Fruit fly (Drosophila melanogaster) whole organism, embryonic: Measurements from ENCODE around the gene CG11670.

Experiments used
- Antp ChIP-seq: fragments of 200-800 bp; sonication (Bioruptor generic); optimal IDR thresholded peaks from 3 replicates; lab custom pipeline; 2016; ENCODE audit warnings: missing biosample characterization, missing genetic modification characterization
- Atf3 ChIP-seq: fragments of 200-800 bp; sonication (Bioruptor generic); optimal IDR thresholded peaks from 3 replicates; lab custom pipeline; 2016; ENCODE audit warnings: missing biosample characterization, missing genetic modification characterization
- B-H2 ChIP-seq: fragments of 200-800 bp; sonication (Bioruptor generic); optimal IDR thresholded peaks from 2 replicates; lab custom pipeline; 2018; ENCODE audit warnings: missing biosample characterization, mild to moderate bottlenecking, missing genetic modification characterization
- CG10209 ChIP-seq: fragments of 200-800 bp; sonication (Bioruptor generic); optimal IDR thresholded peaks from 3 replicates; lab custom pipeline; 2017; ENCODE audit warnings: missing biosample characterization, mild to moderate bottlenecking, missing genetic modification characterization, missing genetic modification reagents
- CG13424 ChIP-seq: fragments of 200-800 bp; sonication (Bioruptor generic); optimal IDR thresholded peaks from 2 replicates; lab custom pipeline; 2019; ENCODE audit warnings: missing biosample characterization, mild to moderate bottlenecking, missing genetic modification characterization, moderate library complexity
- CG16815 ChIP-seq: fragments of 200-800 bp; sonication (Bioruptor generic); optimal IDR thresholded peaks from 3 replicates; lab custom pipeline; 2017; ENCODE audit warnings: missing biosample characterization, mild to moderate bottlenecking, missing genetic modification characterization
- CG17186 ChIP-seq: fragments of 200-800 bp; sonication (Bioruptor generic); optimal IDR thresholded peaks from 3 replicates; lab custom pipeline; 2017; ENCODE audit warnings: missing biosample characterization, missing genetic modification reagents, missing genetic modification characterization
- CG17829 ChIP-seq: fragments of 200-800 bp; optimal IDR thresholded peaks from 2 replicates; lab custom pipeline; 2019; ENCODE audit warnings: missing biosample characterization, mild to moderate bottlenecking, missing genetic modification characterization, moderate library complexity
- CG18476 ChIP-seq: fragments of 200-800 bp; sonication (Bioruptor generic); optimal IDR thresholded peaks from 2 replicates; lab custom pipeline; 2016; ENCODE audit warnings: missing biosample characterization, mild to moderate bottlenecking, missing genetic modification characterization
- CG18619 ChIP-seq: fragments of 200-800 bp; sonication (Bioruptor generic); optimal IDR thresholded peaks from 3 replicates; lab custom pipeline; 2017; ENCODE audit warnings: missing biosample characterization, mild to moderate bottlenecking, missing genetic modification characterization
- CG2889 ChIP-seq: fragments of 200-800 bp; sonication (Bioruptor generic); IDR thresholded peaks from 3 replicates; pipeline ENCODE4 v1.3.6; 2022; ENCODE audit warnings: missing biosample characterization, missing genetic modification characterization
- CG31388 ChIP-seq: fragments of 200-800 bp; sonication (Bioruptor generic); optimal IDR thresholded peaks from 2 replicates; lab custom pipeline; 2016; ENCODE audit warnings: missing biosample characterization, missing genetic modification characterization
- CG32532 ChIP-seq: fragments of 200-800 bp; sonication (Bioruptor generic); IDR thresholded peaks from 2 replicates; pipeline ENCODE4 v1.3.6; 2022; ENCODE audit warnings: missing biosample characterization, missing genetic modification characterization
- CG32767 ChIP-seq: fragments of 200-800 bp; sonication (Bioruptor generic); IDR thresholded peaks from 2 replicates; pipeline ENCODE4 v1.3.6; 2022; ENCODE audit warnings: missing biosample characterization, missing genetic modification characterization
- CG3407 ChIP-seq: fragments of 200-800 bp; sonication (Bioruptor generic); optimal IDR thresholded peaks from 2 replicates; lab custom pipeline; 2018; ENCODE audit warnings: missing biosample characterization, mild to moderate bottlenecking, missing genetic modification characterization
- CG4617 ChIP-seq: fragments of 200-800 bp; sonication (Bioruptor generic); optimal IDR thresholded peaks from 3 replicates; lab custom pipeline; 2016; ENCODE audit warnings: missing biosample characterization, missing genetic modification characterization, borderline replicate concordance
- CG6175 ChIP-seq: fragments of 200-800 bp; sonication (Bioruptor generic); IDR thresholded peaks from 3 replicates; pipeline ENCODE4 v1.3.6; 2022; ENCODE audit warnings: missing biosample characterization, missing genetic modification characterization
- CG6854 ChIP-seq: fragments of 200-800 bp; sonication (Bioruptor generic); optimal IDR thresholded peaks from 3 replicates; lab custom pipeline; 2017; ENCODE audit warnings: missing biosample characterization, mild to moderate bottlenecking, missing genetic modification characterization
- CG9727 ChIP-seq: fragments of 200-800 bp; sonication (Bioruptor generic); optimal IDR thresholded peaks from 3 replicates; lab custom pipeline; 2017; ENCODE audit warnings: missing biosample characterization, mild to moderate bottlenecking, missing genetic modification characterization
- CG9876 ChIP-seq: fragments of 200-800 bp; sonication (Bioruptor generic); optimal IDR thresholded peaks from 2 replicates; lab custom pipeline; 2016; ENCODE audit warnings: missing biosample characterization, missing genetic modification characterization
- CHES-1-like ChIP-seq: fragments of 200-800 bp; sonication (Bioruptor generic); optimal IDR thresholded peaks from 2 replicates; lab custom pipeline; 2016; ENCODE audit warnings: missing biosample characterization, missing genetic modification characterization
- CkIIα-i1 ChIP-seq: fragments of 200-800 bp; sonication (Bioruptor generic); IDR thresholded peaks from 2 replicates; pipeline ENCODE4 v1.3.6; 2022; ENCODE audit warnings: missing biosample characterization, missing genetic modification characterization
- D ChIP-seq, 2 experiments: fragments of 200-800 bp in 1 of 2; fragments of >200 bp in 1 of 2; sonication (Bioruptor generic) in 1 of 2; optimal IDR thresholded peaks; 2 replicates in 1 of 2; 3 replicates in 1 of 2; lab custom pipeline; 2017; ENCODE audit warnings: mild to moderate bottlenecking in 1 of 2, missing biosample characterization in 1 of 2, missing genetic modification characterization in 1 of 2, missing genetic modification reagents in 1 of 2
- Dbx ChIP-seq: fragments of 200-800 bp; sonication (Bioruptor generic); IDR thresholded peaks from 3 replicates; pipeline ENCODE4 v1.3.6; 2022; ENCODE audit warnings: missing biosample characterization, missing genetic modification characterization
- Deaf1 ChIP-seq: fragments of 200-800 bp; optimal IDR thresholded peaks from 3 replicates; lab custom pipeline; 2019; ENCODE audit warnings: missing biosample characterization, mild to moderate bottlenecking, missing genetic modification characterization, moderate library complexity
- Dip2 ChIP-seq: fragments of 200-800 bp; sonication (Bioruptor generic); IDR thresholded peaks from 2 replicates; pipeline ENCODE4 v1.3.6; 2022; ENCODE audit warnings: missing biosample characterization, missing genetic modification characterization
- Hand ChIP-seq: fragments of 200-800 bp; sonication (Bioruptor generic); optimal IDR thresholded peaks from 2 replicates; lab custom pipeline; 2017; ENCODE audit warnings: mild to moderate bottlenecking, missing biosample characterization, missing genetic modification reagents, missing genetic modification characterization
- Hr51 ChIP-seq, 2 experiments: fragments of 200-800 bp; sonication (Bioruptor generic); optimal IDR thresholded peaks; 2 replicates in 1 of 2; 3 replicates in 1 of 2; lab custom pipeline; 2016 to 2018; ENCODE audit warnings: missing biosample characterization in 2 of 2, missing genetic modification characterization in 2 of 2, mild to moderate bottlenecking in 1 of 2, moderate library complexity in 1 of 2
- Meics ChIP-seq: fragments of 200-800 bp; sonication (Bioruptor generic); optimal IDR thresholded peaks from 2 replicates; lab custom pipeline; 2017; ENCODE audit warnings: missing biosample characterization, mild to moderate bottlenecking, missing genetic modification characterization
- PHDP ChIP-seq: fragments of 200-800 bp; sonication (Bioruptor generic); optimal IDR thresholded peaks from 3 replicates; lab custom pipeline; 2018; ENCODE audit warnings: missing biosample characterization, mild to moderate bottlenecking, missing genetic modification characterization, moderate library complexity
- Sox100B ChIP-seq: fragments of 200-800 bp; sonication (Bioruptor generic); optimal IDR thresholded peaks from 3 replicates; lab custom pipeline; 2018; ENCODE audit warnings: missing biosample characterization, mild to moderate bottlenecking, missing genetic modification characterization
- Tbp ChIP-seq: fragments of >200 bp; optimal IDR thresholded peaks from 2 replicates; lab custom pipeline; 2018; ENCODE audit warnings: missing biosample characterization, missing genetic modification characterization
- Xrp1 ChIP-seq: fragments of 200-800 bp; sonication (Bioruptor generic); IDR thresholded peaks from 2 replicates; pipeline ENCODE4 v1.3.6; 2022; ENCODE audit warnings: missing biosample characterization, missing genetic modification characterization
- ac ChIP-seq: fragments of 200-800 bp; sonication (Bioruptor generic); optimal IDR thresholded peaks from 3 replicates; lab custom pipeline; 2017; ENCODE audit warnings: missing biosample characterization, mild to moderate bottlenecking, missing genetic modification characterization
- bbx ChIP-seq: fragments of 200-800 bp; sonication (Bioruptor generic); IDR thresholded peaks from 2 replicates; pipeline ENCODE4 v1.3.6; 2022; ENCODE audit warnings: missing biosample characterization, missing genetic modification characterization; ENCODE audit not compliant: partially characterized antibody
- dan ChIP-seq: fragments of 200-800 bp; sonication (Bioruptor generic); IDR thresholded peaks from 2 replicates; pipeline ENCODE4 v1.3.6; 2022; ENCODE audit warnings: missing biosample characterization, missing genetic modification characterization
- dmrt11E ChIP-seq: fragments of 200-800 bp; sonication (Bioruptor generic); optimal IDR thresholded peaks from 3 replicates; lab custom pipeline; 2018; ENCODE audit warnings: missing biosample characterization, mild to moderate bottlenecking, missing genetic modification characterization, moderate library complexity
- esg ChIP-seq: fragments of 200-800 bp; sonication (Bioruptor generic); conservative IDR thresholded peaks from 2 replicates; pipeline ENCODE4 v1.3.6; 2022; ENCODE audit warnings: missing biosample characterization, missing genetic modification characterization
- gsb ChIP-seq: fragments of 200-800 bp; sonication (Bioruptor generic); IDR thresholded peaks from 2 replicates; pipeline ENCODE4 v1.3.6; 2022; ENCODE audit warnings: missing biosample characterization, missing genetic modification characterization
- hbn ChIP-seq: fragments of 200-800 bp; sonication (Bioruptor generic); IDR thresholded peaks from 2 replicates; pipeline ENCODE4 v1.3.6; 2022; ENCODE audit warnings: missing biosample characterization, missing genetic modification characterization; ENCODE audit not compliant: partially characterized antibody
- hth ChIP-seq: fragments of >200 bp; optimal IDR thresholded peaks from 2 replicates; lab custom pipeline; 2017; ENCODE audit warnings: inconsistent platforms
- ind ChIP-seq: fragments of 200-800 bp; sonication (Bioruptor generic); optimal IDR thresholded peaks from 3 replicates; lab custom pipeline; 2016; ENCODE audit warnings: missing biosample characterization, missing genetic modification characterization
- lbe ChIP-seq: fragments of 200-800 bp; sonication (Bioruptor generic); optimal IDR thresholded peaks from 2 replicates; lab custom pipeline; 2016; ENCODE audit warnings: missing biosample characterization, mild to moderate bottlenecking, missing genetic modification characterization
- lilli ChIP-seq: fragments of 200-800 bp; sonication (Bioruptor generic); optimal IDR thresholded peaks from 3 replicates; lab custom pipeline; 2016; ENCODE audit warnings: missing biosample characterization, missing genetic modification characterization
- nmo ChIP-seq: fragments of 200-800 bp; sonication (Bioruptor generic); optimal IDR thresholded peaks from 2 replicates; lab custom pipeline; 2018; ENCODE audit warnings: missing biosample characterization, mild to moderate bottlenecking, missing genetic modification characterization, moderate library complexity
- psq ChIP-seq: fragments of 200-800 bp; sonication (Bioruptor generic); optimal IDR thresholded peaks from 2 replicates; lab custom pipeline; 2017; ENCODE audit warnings: missing biosample characterization, missing genetic modification characterization
- scrt ChIP-seq: fragments of 200-800 bp; sonication (Bioruptor generic); optimal IDR thresholded peaks from 2 replicates; lab custom pipeline; 2018; ENCODE audit warnings: missing biosample characterization, mild to moderate bottlenecking, missing genetic modification characterization, moderate library complexity
- sd ChIP-seq: fragments of 200-800 bp; sonication (Bioruptor generic); optimal IDR thresholded peaks from 3 replicates; lab custom pipeline; 2018; ENCODE audit warnings: missing biosample characterization, mild to moderate bottlenecking, missing genetic modification characterization, moderate library complexity
- stwl ChIP-seq: fragments of 200-800 bp; sonication (Bioruptor generic); optimal IDR thresholded peaks from 3 replicates; lab custom pipeline; 2018; ENCODE audit warnings: missing biosample characterization, mild to moderate bottlenecking, missing genetic modification characterization, moderate library complexity
- tgo ChIP-seq: fragments of 200-800 bp; sonication (Bioruptor generic); IDR thresholded peaks from 3 replicates; pipeline ENCODE4 v1.3.6; 2022; ENCODE audit warnings: missing biosample characterization, missing genetic modification characterization

Gene CG11670

DNA sequence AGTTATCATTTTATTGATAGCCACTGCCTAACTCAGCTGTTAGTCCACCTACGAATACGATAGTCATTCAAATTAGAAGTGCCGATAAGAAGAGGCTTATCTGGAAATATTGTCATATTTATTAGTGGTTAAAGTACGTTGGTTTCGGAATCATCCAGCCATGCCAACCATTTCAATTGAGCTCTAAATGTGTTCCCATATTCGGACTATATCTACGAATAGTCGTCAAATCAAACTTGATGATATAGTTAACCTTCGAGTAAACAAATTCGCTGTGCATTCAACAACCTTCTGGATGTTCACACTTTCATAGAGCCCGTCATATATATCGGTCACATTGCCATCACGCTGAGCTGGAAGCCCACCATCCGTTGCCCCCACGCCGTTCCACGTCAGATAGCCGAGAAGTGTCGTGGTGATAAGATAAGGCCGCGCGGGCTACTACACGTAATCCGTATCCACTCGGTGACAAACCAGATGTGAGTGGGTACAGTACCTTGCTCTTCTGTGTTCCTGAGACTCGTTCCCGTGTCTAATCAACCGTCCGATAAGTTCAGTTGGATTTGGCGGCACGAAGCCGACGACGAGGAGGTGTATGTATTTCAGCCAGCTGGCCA is 23.5 kb upstream of the CG11670 start (continued):
- TF ChIP-seq CG18619 (GFP tag; lab: Kevin White, UChicago) (no peak), Dbx (GFP tag; lab: Robert Waterston, UW) (0 out of 3 replicates have a peak, but pooled peaks have one; percentile 43), Deaf1 (no peak), CHES-1-like (GFP tag; lab: Kevin White, UChicago) (no peak), tgo (GFP tag; lab: Robert Waterston, UW) (no peak), CG4617 (GFP tag; lab: Kevin White, UChicago) (no peak), scrt (GFP tag; lab: Kevin White, UChicago) (no peak), bbx (no peak), psq (GFP tag; lab: Kevin White, UChicago) (no peak), Sox100B (GFP tag; lab: Kevin White, UChicago) (no peak), CG32767 (GFP tag; lab: Robert Waterston, UW) (no peak), hbn (GFP tag; lab: Robert Waterston, UW) (no peak), CG9727 (GFP tag; lab: Kevin White, UChicago) (no peak), CG6175 (peak; percentile 67; the same call in 2 of the 3 replicates), B-H2 (GFP tag; lab: Kevin White, UChicago) (no peak), D (optimal IDR thresholded peaks at IDR 0.05; lab: Kevin White, UChicago) (no peak), D (GFP tag; optimal IDR thresholded peaks at IDR 0.05; lab: Kevin White, UChicago) (no peak), hth (lab: Kevin White, UChicago) (no peak), CG31388 (no peak), stwl (tag; lab: Kevin White, UChicago) (no peak), CG13424 (tag; lab: Kevin White, UChicago) (no peak), dmrt11E (tag; lab: Kevin White, UChicago) (no peak), Hr51 (GFP tag; optimal IDR thresholded peaks at IDR 0.05; lab: Kevin White, UChicago) (no peak), CG10209 (GFP tag; lab: Kevin White, UChicago) (no peak), CG9876 (no peak), lilli (GFP tag; lab: Kevin White, UChicago) (no peak), CG32532 (GFP tag; lab: Robert Waterston, UW) (0 out of 2 replicates have a peak, but pooled peaks have one; percentile 8), dan (GFP tag; lab: Robert Waterston, UW) (no peak), CG6854 (no peak), esg (GFP tag; lab: Robert Waterston, UW) (no peak), CG16815 (GFP tag; lab: Kevin White, UChicago) (no peak), ind (no peak), gsb (GFP tag; lab: Robert Waterston, UW) (no peak), Hand (GFP tag; lab: Kevin White, UChicago) (peak; percentile 1), CG17186 (no peak), Tbp (GFP tag; lab: Kevin White, UChicago) (no peak), Atf3 (no peak), CG2889 (GFP tag; lab: Robert Waterston, UW) (no peak), PHDP (no peak), Dip2 (no peak), ac (GFP tag; lab: Kevin White, UChicago) (no peak), CG3407 (GFP tag; lab: Kevin White, UChicago) (no peak), CG17829 (tag; lab: Kevin White, UChicago) (no peak), nmo (no peak), CG18476 (GFP tag; lab: Kevin White, UChicago) (no peak), lbe (no peak), Antp (GFP tag; lab: Kevin White, UChicago) (no peak), Xrp1 (GFP tag; lab: Robert Waterston, UW) (no peak), Meics (GFP tag; lab: Kevin White, UChicago) (no peak), sd (tag; lab: Kevin White, UChicago) (no peak), CkIIα-i1 (GFP tag; lab: Robert Waterston, UW) (no peak)
